Fruit fly (Drosophila melanogaster) S2 (cell line): ENCODE measurements around the gene CG32573.

Source experiments
- CG8478 ChIP-seq: fragments of >200 bp; optimal IDR thresholded peaks from 2 replicates; lab custom pipeline; 2018
- CTCF ChIP-seq, 2 experiments: fragments of >200 bp; optimal IDR thresholded peaks; 2 replicates each; lab custom pipeline; 2018

dm6 chrX:16610601-16611058, 40.5 kb upstream of the CG32573 start, which contains the start of gene mbt:
- no peak for TF ChIP-seq CG8478
- TF ChIP-seq CTCF (optimal IDR thresholded peaks at IDR 0.05; lab: Kevin White, UChicago), result peak; percentile 9 to 31
